Worm (Caenorhabditis elegans): ENCODE results near the gene pqn-15.

DNA sequence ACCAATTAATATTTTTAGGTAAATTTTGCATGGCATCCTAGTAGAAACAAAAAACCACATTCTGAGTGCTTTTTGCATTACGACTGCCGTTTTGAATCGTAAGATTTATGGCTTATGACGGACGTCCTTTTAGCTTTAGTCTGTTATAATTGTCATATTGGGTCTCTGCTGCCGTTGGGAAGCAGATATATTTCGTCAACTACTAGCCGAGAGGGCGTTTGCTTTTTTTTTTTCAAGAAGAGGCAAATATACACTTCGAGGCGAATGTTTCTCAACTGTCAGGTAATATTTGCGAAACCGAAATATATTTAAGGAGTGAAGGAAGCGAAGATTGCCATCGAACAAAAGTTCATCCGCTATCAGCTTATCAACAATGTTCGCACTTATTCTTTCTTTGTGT, 37.2 kb upstream of the pqn-15 start, which contains the start of gene F14H12.3:
- TF ChIP-seq nhr-12 (tag; optimal IDR thresholded peaks at IDR 0.05): no peak
- TF ChIP-seq mbf-1 (tag; optimal IDR thresholded peaks at IDR 0.05): no peak
- no peak for TF ChIP-seq ceh-82 (tag; optimal IDR thresholded peaks at IDR 0.05)
- TF ChIP-seq unc-62 (GFP tag; optimal IDR thresholded peaks at IDR 0.05): no peak
- TF ChIP-seq ztf-11 (tag; optimal IDR thresholded peaks at IDR 0.05): no peak
- TF ChIP-seq nhr-11 (tag; optimal IDR thresholded peaks at IDR 0.05): no peak
- no peak for TF ChIP-seq skn-1 (tag; optimal IDR thresholded peaks at IDR 0.05)
